Fruit fly (Drosophila melanogaster) whole organism, adult: ENCODE measurements around the gene Eaat2.

ENCODE experiments used
- CG14711 ChIP-seq: fragments of 200-800 bp; sonication (Bioruptor generic); optimal IDR thresholded peaks from 2 replicates; lab custom pipeline; 2018; ENCODE audit warnings: missing biosample characterization, mild to moderate bottlenecking, missing genetic modification characterization, moderate library complexity
- CG1620 ChIP-seq: fragments of 200-800 bp; sonication (Bioruptor generic); optimal IDR thresholded peaks from 2 replicates; lab custom pipeline; 2016; ENCODE audit warnings: missing biosample characterization, missing genetic modification characterization
- CG33017 ChIP-seq: fragments of 200-800 bp; sonication (Bioruptor generic); optimal IDR thresholded peaks from 2 replicates; lab custom pipeline; 2018; ENCODE audit warnings: missing biosample characterization, mild to moderate bottlenecking, missing genetic modification characterization, moderate library complexity
- CG7045 ChIP-seq: fragments of 200-800 bp; sonication (Bioruptor generic); optimal IDR thresholded peaks from 2 replicates; lab custom pipeline; 2017; ENCODE audit warnings: missing biosample characterization, mild to moderate bottlenecking, missing genetic modification characterization
- Clk ChIP-seq: fragments of 200-800 bp; sonication (Bioruptor generic); optimal IDR thresholded peaks from 2 replicates; lab custom pipeline; 2017; ENCODE audit warnings: missing biosample characterization, missing genetic modification characterization
- Crg-1 ChIP-seq: fragments of 200-800 bp; sonication (Bioruptor generic); optimal IDR thresholded peaks from 2 replicates; lab custom pipeline; 2016; ENCODE audit warnings: missing biosample characterization, missing genetic modification characterization
- Hr96 ChIP-seq: fragments of 200-800 bp; sonication (Bioruptor generic); optimal IDR thresholded peaks from 2 replicates; lab custom pipeline; 2016; ENCODE audit warnings: missing biosample characterization, missing genetic modification characterization
- cic ChIP-seq: fragments of 200-800 bp; sonication (Bioruptor generic); optimal IDR thresholded peaks from 2 replicates; lab custom pipeline; 2017; ENCODE audit warnings: missing biosample characterization, mild to moderate bottlenecking, missing genetic modification characterization, moderate library complexity
- cnc ChIP-seq, 2 experiments: fragments of >200 bp; optimal IDR thresholded peaks; 2 replicates each; lab custom pipeline; 2017
- kay ChIP-seq: fragments of 200-800 bp; sonication (Bioruptor generic); peaks from one replicate; lab custom pipeline; 2016; ENCODE audit warnings: missing biosample characterization, missing genetic modification characterization, borderline replicate concordance
- ovo ChIP-seq: fragments of 200-800 bp; sonication (Bioruptor generic); optimal IDR thresholded peaks from 2 replicates; lab custom pipeline; 2016; ENCODE audit warnings: missing biosample characterization, missing genetic modification characterization
- tj ChIP-seq: fragments of 200-800 bp; sonication (Bioruptor generic); optimal IDR thresholded peaks from 3 replicates; lab custom pipeline; 2017; ENCODE audit warnings: missing biosample characterization, mild to moderate bottlenecking, missing genetic modification characterization, moderate library complexity
- toe ChIP-seq: fragments of 200-800 bp; sonication (Bioruptor generic); optimal IDR thresholded peaks from 2 replicates; lab custom pipeline; 2016; ENCODE audit warnings: missing biosample characterization, missing genetic modification characterization

dm6 chr2L:723799-724531, 20.2 kb downstream of the Eaat2 start:
- TF ChIP-seq cnc (optimal IDR thresholded peaks at IDR 0.05; lab: Kevin White, UChicago) (no peak), cic (GFP tag; lab: Kevin White, UChicago) (no peak), kay (GFP tag; lab: Kevin White, UChicago) (no peak), ovo (no peak), Crg-1 (GFP tag; lab: Kevin White, UChicago) (no peak), Clk (GFP tag; lab: Kevin White, UChicago) (no peak), CG33017 (tag; lab: Kevin White, UChicago) (no peak), tj (no peak), CG14711 (tag; lab: Kevin White, UChicago) (no peak), CG7045 (GFP tag; lab: Kevin White, UChicago) (no peak), CG1620 (GFP tag; lab: Kevin White, UChicago) (no peak), Hr96 (no peak), toe (no peak)
